Fruit fly (Drosophila melanogaster): ENCODE data around the gene CG14983.

The CG14983 gene

DNA sequence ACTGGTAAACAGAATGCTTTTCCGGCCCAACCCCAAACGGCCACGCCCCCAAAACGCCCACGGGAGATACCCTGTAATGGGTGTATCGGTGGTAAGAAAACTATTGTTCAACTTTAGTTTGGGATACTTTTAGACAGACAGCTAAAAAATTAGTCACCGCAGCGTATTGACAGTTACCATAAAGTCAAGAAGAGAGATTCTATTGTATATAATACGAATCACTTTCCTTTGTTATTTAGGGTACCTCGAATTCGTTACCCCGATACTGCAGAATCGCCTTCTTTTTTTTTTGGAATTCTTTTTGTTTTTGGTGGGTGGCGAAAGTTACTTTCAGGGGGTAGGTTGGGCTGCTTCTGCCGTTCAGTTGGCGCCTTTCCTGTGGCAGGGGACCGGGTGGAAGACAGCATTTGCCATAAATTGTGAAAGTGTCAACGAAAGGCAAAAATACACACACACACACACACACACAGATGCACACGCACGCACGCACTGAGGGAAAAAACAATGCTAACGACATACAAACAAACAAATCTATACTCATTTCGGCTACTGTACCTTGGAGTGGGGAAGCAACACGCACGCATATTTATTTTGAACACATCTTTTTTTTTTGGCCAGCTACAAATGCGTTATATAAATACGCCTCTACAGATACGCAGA lies 21.4 kb upstream of the CG14983 start (continued):
- TF ChIP-seq Hr51 (GFP tag; optimal IDR thresholded peaks at IDR 0.05): peak in 1 of 2 experiments; percentile 65
- TF ChIP-seq CG10209 (GFP tag; optimal IDR thresholded peaks at IDR 0.05): peak; percentile 35
- TF ChIP-seq fd102C (GFP tag; optimal IDR thresholded peaks at IDR 0.05): no peak
- TF ChIP-seq chif (GFP tag; optimal IDR thresholded peaks at IDR 0.05): peak; percentile 6 to 16
- TF ChIP-seq Hsf (GFP tag; optimal IDR thresholded peaks at IDR 0.05): peak; percentile 24
- TF ChIP-seq CG31224 (GFP tag; IDR thresholded peaks at IDR 0.05): no peak
- no peak for TF ChIP-seq gfzf (GFP tag; optimal IDR thresholded peaks at IDR 0.05)
- peak; percentile 2 for TF ChIP-seq tio (GFP tag; optimal IDR thresholded peaks at IDR 0.05)
- no peak for TF ChIP-seq CG1602 (GFP tag; optimal IDR thresholded peaks at IDR 0.05)
- TF ChIP-seq CG14860 (GFP tag; IDR thresholded peaks at IDR 0.05; ENCODE audit: partially characterized antibody): no peak
- peak; percentile 17 for TF ChIP-seq CG10267 (tag; optimal IDR thresholded peaks at IDR 0.05)
- TF ChIP-seq vvl (GFP tag; IDR thresholded peaks at IDR 0.05): 0 out of 2 replicates have a peak, but pooled peaks have one; percentile 46
- TF ChIP-seq CG6854 (GFP tag; optimal IDR thresholded peaks at IDR 0.05): no peak
- TF ChIP-seq bowl (GFP tag; IDR thresholded peaks at IDR 0.05): no peak
- TF ChIP-seq HHEX (GFP tag; optimal IDR thresholded peaks at IDR 0.05): no peak
- TF ChIP-seq Antp (GFP tag; optimal IDR thresholded peaks at IDR 0.05): peak; percentile 41
- peak; percentile 8 for TF ChIP-seq zfh2 (GFP tag; optimal IDR thresholded peaks at IDR 0.05)
- TF ChIP-seq prd (optimal IDR thresholded peaks at IDR 0.05): no peak
- TF ChIP-seq prd (GFP tag; IDR thresholded peaks at IDR 0.05): peak; percentile 40; the same call in 1 of the 3 replicates
- TF ChIP-seq CG14014 (GFP tag; IDR thresholded peaks at IDR 0.05): 0 out of 2 replicates have a peak, but pooled peaks have one; percentile 18
- TF ChIP-seq Awh (GFP tag; IDR thresholded peaks at IDR 0.05): no peak
- no peak for TF ChIP-seq Fer2 (tag; optimal IDR thresholded peaks at IDR 0.05)
- TF ChIP-seq PHDP (tag; optimal IDR thresholded peaks at IDR 0.05): peak; percentile 18
- no peak for TF ChIP-seq CG3726 (GFP tag; IDR thresholded peaks at IDR 0.05)
- no peak for TF ChIP-seq pan (optimal IDR thresholded peaks at IDR 0.05)
- TF ChIP-seq pan (GFP tag; optimal IDR thresholded peaks at IDR 0.05 in 1 of 2, IDR thresholded peaks at IDR 0.05 in 1 of 2): peak in 1 of 2 experiments; percentile 50
- TF ChIP-seq CG18476 (GFP tag; optimal IDR thresholded peaks at IDR 0.05): no peak
- TF ChIP-seq luna (GFP tag; optimal IDR thresholded peaks at IDR 0.05): no peak
- peak; percentile 68 for TF ChIP-seq CG2678 (tag; optimal IDR thresholded peaks at IDR 0.05)
- no peak for TF ChIP-seq crc (GFP tag; optimal IDR thresholded peaks at IDR 0.05)
- TF ChIP-seq ftz-f1 (GFP tag; optimal IDR thresholded peaks at IDR 0.05): no peak
- no peak for TF ChIP-seq CG10321 (GFP tag; IDR thresholded peaks at IDR 0.05)
- TF ChIP-seq CG8089 (GFP tag; optimal IDR thresholded peaks at IDR 0.05): no peak
- TF ChIP-seq ewg (GFP tag; optimal IDR thresholded peaks at IDR 0.05): peak; percentile 10
- TF ChIP-seq CG2889 (GFP tag; IDR thresholded peaks at IDR 0.05): no peak
- TF ChIP-seq gro (GFP tag; optimal IDR thresholded peaks at IDR 0.05): peak; percentile 6
- TF ChIP-seq CG2116 (GFP tag; optimal IDR thresholded peaks at IDR 0.05): no peak
- TF ChIP-seq slp2 (GFP tag; optimal IDR thresholded peaks at IDR 0.05): no peak
- TF ChIP-seq CG4730 (GFP tag; IDR thresholded peaks at IDR 0.05): no peak
- TF ChIP-seq tll (GFP tag; optimal IDR thresholded peaks at IDR 0.05): no peak
- no peak for TF ChIP-seq CG13123 (GFP tag; optimal IDR thresholded peaks at IDR 0.05)
- no peak for TF ChIP-seq zf30C (GFP tag; optimal IDR thresholded peaks at IDR 0.05)
- TF ChIP-seq Sox100B (GFP tag; optimal IDR thresholded peaks at IDR 0.05): peak; percentile 23
- no peak for TF ChIP-seq CG1024 (GFP tag; IDR thresholded peaks at IDR 0.05)
- TF ChIP-seq Chrac-16 (GFP tag; optimal IDR thresholded peaks at IDR 0.05): peak; percentile 15
- peak; percentile 22 for TF ChIP-seq CG12769 (tag; optimal IDR thresholded peaks at IDR 0.05)
- no peak for TF ChIP-seq CG8478 (optimal IDR thresholded peaks at IDR 0.05)
- peak; percentile 37 for TF ChIP-seq Blimp-1 (GFP tag; optimal IDR thresholded peaks at IDR 0.05)
- TF ChIP-seq Tbp (GFP tag; optimal IDR thresholded peaks at IDR 0.05): no peak
- TF ChIP-seq Sry-β (GFP tag; optimal IDR thresholded peaks at IDR 0.05): no peak
